Worm (Caenorhabditis elegans): ENCODE results near the gene str-198.

Gene str-198

ce11 chrV:16057010-16057463 is 9.4 kb downstream of the str-198 start, which contains the start of gene F14H3.5:
TSS of gene F14H3.5 (minus strand) at chrV:16057060.
- TF ChIP-seq nhr-237 (tag; optimal IDR thresholded peaks at IDR 0.05), result no peak
- no peak for TF ChIP-seq nhr-21 (tag; optimal IDR thresholded peaks at IDR 0.05)
- TF ChIP-seq elt-1 (tag; optimal IDR thresholded peaks at IDR 0.05), result no peak
- no peak for TF ChIP-seq unc-55 (GFP tag; optimal IDR thresholded peaks at IDR 0.05)
- no peak for TF ChIP-seq nhr-11 (tag; optimal IDR thresholded peaks at IDR 0.05)
- no peak for TF ChIP-seq ceh-82 (tag; optimal IDR thresholded peaks at IDR 0.05)
- no peak for TF ChIP-seq nhr-23 (tag; optimal IDR thresholded peaks at IDR 0.05)
- no peak for TF ChIP-seq zag-1 (tag; optimal IDR thresholded peaks at IDR 0.05)
- TF ChIP-seq ztf-11 (tag; optimal IDR thresholded peaks at IDR 0.05), result no peak
- TF ChIP-seq R02D3.7 (tag; optimal IDR thresholded peaks at IDR 0.05), result no peak
- TF ChIP-seq gmeb-1 (tag; optimal IDR thresholded peaks at IDR 0.05), result no peak
- no peak for TF ChIP-seq unc-62 (GFP tag; optimal IDR thresholded peaks at IDR 0.05)
- no peak for TF ChIP-seq C34F6.9 (tag; optimal IDR thresholded peaks at IDR 0.05)
- TF ChIP-seq lin-13 (GFP tag; optimal IDR thresholded peaks at IDR 0.05), result no peak
- TF ChIP-seq egl-27 (tag; optimal IDR thresholded peaks at IDR 0.05), result no peak
- TF ChIP-seq lin-11 (tag; optimal IDR thresholded peaks at IDR 0.05), result no peak
- no peak for TF ChIP-seq sma-3 (GFP tag; optimal IDR thresholded peaks at IDR 0.05)
- no peak for TF ChIP-seq fos-1 (tag; optimal IDR thresholded peaks at IDR 0.05)
- no peak for TF ChIP-seq mab-5 (tag; optimal IDR thresholded peaks at IDR 0.05)

- TF ChIP-seq nhr-237 (tag; optimal IDR thresholded peaks at IDR 0.05) (no peak), sem-4 (tag; optimal IDR thresholded peaks at IDR 0.05) (no peak), crh-2 (tag; optimal IDR thresholded peaks at IDR 0.05) (no peak)
Measured at ce11 chrV:16058872-16059271, 11.3 kb downstream of the str-198 start, which contains the start of gene F14H3.6. TSS of gene F14H3.6 (minus strand) at chrV:16058893.

ce11 chrV:16060135-16060534 is 12.5 kb downstream of the str-198 start, which contains the start of gene F14H3.15:
TSS of gene F14H3.15 (minus strand) at chrV:16060235.
- TF ChIP-seq blmp-1 (tag; optimal IDR thresholded peaks at IDR 0.05; ENCODE audit: insufficient read depth), result no peak
- no peak for TF ChIP-seq unc-55 (GFP tag; optimal IDR thresholded peaks at IDR 0.05)
- TF ChIP-seq gmeb-1 (tag; optimal IDR thresholded peaks at IDR 0.05), result no peak
- TF ChIP-seq mdl-1 (tag; optimal IDR thresholded peaks at IDR 0.05), result no peak
- no peak for TF ChIP-seq nhr-237 (tag; optimal IDR thresholded peaks at IDR 0.05)
- no peak for TF ChIP-seq ztf-11 (tag; optimal IDR thresholded peaks at IDR 0.05)
- no peak for TF ChIP-seq ztf-4 (tag; optimal IDR thresholded peaks at IDR 0.05)
- TF ChIP-seq lsy-2 (tag; optimal IDR thresholded peaks at IDR 0.05), result no peak
- TF ChIP-seq mab-5 (tag; optimal IDR thresholded peaks at IDR 0.05), result no peak
- no peak for TF ChIP-seq lin-13 (GFP tag; optimal IDR thresholded peaks at IDR 0.05)
- no peak for TF ChIP-seq sma-3 (GFP tag; optimal IDR thresholded peaks at IDR 0.05)
- no peak for TF ChIP-seq nhr-25 (tag; optimal IDR thresholded peaks at IDR 0.05)
- no peak for TF ChIP-seq ama-1 (optimal IDR thresholded peaks at IDR 0.05)
- no peak for TF ChIP-seq aly-2 (tag; optimal IDR thresholded peaks at IDR 0.05)

ce11 chrV:16061993-16062392 is 14.4 kb downstream of the str-198 start, which contains the start of gene fbxa-100:
TSS of gene fbxa-100 (minus strand) at chrV:16062093.
- TF ChIP-seq nhr-23 (tag; optimal IDR thresholded peaks at IDR 0.05) (no peak), ceh-16 (tag; optimal IDR thresholded peaks at IDR 0.05) (no peak), elt-3 (tag; optimal IDR thresholded peaks at IDR 0.05) (no peak), peb-1 (tag; optimal IDR thresholded peaks at IDR 0.05) (no peak), sem-4 (tag; optimal IDR thresholded peaks at IDR 0.05) (no peak), blmp-1 (tag; optimal IDR thresholded peaks at IDR 0.05; ENCODE audit: insufficient read depth) (no peak), mbf-1 (tag; optimal IDR thresholded peaks at IDR 0.05) (no peak), Y55F3AM.14 (GFP tag; optimal IDR thresholded peaks at IDR 0.05) (no peak), ztf-1 (GFP tag; conservative IDR thresholded peaks at IDR 0.05) (no peak), ZK546.5 (tag; optimal IDR thresholded peaks at IDR 0.05) (no peak), nhr-11 (tag; optimal IDR thresholded peaks at IDR 0.05) (no peak), dmd-4 (tag; optimal IDR thresholded peaks at IDR 0.05) (no peak), ama-1 (optimal IDR thresholded peaks at IDR 0.05) (no peak)

- no peak for TF ChIP-seq mdl-1 (tag; optimal IDR thresholded peaks at IDR 0.05)
- no peak for TF ChIP-seq lin-11 (tag; optimal IDR thresholded peaks at IDR 0.05)
- no peak for TF ChIP-seq nhr-11 (tag; optimal IDR thresholded peaks at IDR 0.05)
- TF ChIP-seq unc-55 (GFP tag; optimal IDR thresholded peaks at IDR 0.05), result no peak
- no peak for TF ChIP-seq nhr-10 (tag; optimal IDR thresholded peaks at IDR 0.05)
- no peak for TF ChIP-seq R02D3.7 (tag; optimal IDR thresholded peaks at IDR 0.05)
- TF ChIP-seq mab-5 (tag; optimal IDR thresholded peaks at IDR 0.05), result no peak
- no peak for TF ChIP-seq unc-39 (tag; optimal IDR thresholded peaks at IDR 0.05)
- no peak for TF ChIP-seq blmp-1 (tag; optimal IDR thresholded peaks at IDR 0.05; ENCODE audit: insufficient read depth)
- TF ChIP-seq nhr-25 (tag; optimal IDR thresholded peaks at IDR 0.05), result no peak
- TF ChIP-seq lin-13 (GFP tag; optimal IDR thresholded peaks at IDR 0.05), result no peak
- TF ChIP-seq elt-3 (tag; optimal IDR thresholded peaks at IDR 0.05), result no peak
- no peak for TF ChIP-seq ztf-1 (GFP tag; conservative IDR thresholded peaks at IDR 0.05)
- no peak for TF ChIP-seq aly-2 (tag; optimal IDR thresholded peaks at IDR 0.05)
- no peak for TF ChIP-seq snpc-4 (tag; optimal IDR thresholded peaks at IDR 0.05)
- no peak for TF ChIP-seq Y55F3AM.14 (GFP tag; optimal IDR thresholded peaks at IDR 0.05)
- TF ChIP-seq ama-1 (optimal IDR thresholded peaks at IDR 0.05), result no peak
- TF ChIP-seq sem-4 (tag; optimal IDR thresholded peaks at IDR 0.05), result no peak
- no peak for TF ChIP-seq skn-1 (tag; optimal IDR thresholded peaks at IDR 0.05)
- no peak for TF ChIP-seq F13H6.1 (tag; optimal IDR thresholded peaks at IDR 0.05)
Measured at ce11 chrV:16062788-16063187, 15.2 kb downstream of the str-198 start, which contains the start of gene F14H3.14. TSS of gene F14H3.14 (minus strand) at chrV:16062888.

All from whole organism, L2 larva.